Worm (Caenorhabditis elegans) whole organism, L3 larva: ENCODE data around the gene col-38.
A peak's percentile ranks its signal among the peaks of the same experiment; 100 is the strongest.

ENCODE experiments used
- R02D3.7 ChIP-seq: fragments of 150-350 bp; optimal IDR thresholded peaks from 2 replicates; lab custom pipeline; 2014; ENCODE audit warnings: missing biosample characterization, missing genetic modification characterization
- ZK546.5 ChIP-seq: sonication (generic microtip); optimal IDR thresholded peaks from 2 replicates; lab custom pipeline; 2017; ENCODE audit warnings: missing biosample characterization, missing genetic modification characterization
- aly-2 ChIP-seq: fragments of 150-350 bp; optimal IDR thresholded peaks from 2 replicates; lab custom pipeline; 2014; ENCODE audit warnings: missing biosample characterization, missing genetic modification characterization
- ama-1 ChIP-seq: fragments of 150-350 bp; optimal IDR thresholded peaks from 2 replicates; lab custom pipeline; 2018
- ceh-16 ChIP-seq: sonication (generic microtip); optimal IDR thresholded peaks from 2 replicates; lab custom pipeline; 2017; ENCODE audit warnings: missing biosample characterization, missing genetic modification characterization
- ceh-28 ChIP-seq: fragments of 150-350 bp; optimal IDR thresholded peaks from 2 replicates; lab custom pipeline; 2014; ENCODE audit warnings: missing biosample characterization, missing genetic modification reagents, missing genetic modification characterization
- ceh-82 ChIP-seq: fragments of 150-350 bp; optimal IDR thresholded peaks from 2 replicates; lab custom pipeline; 2014; ENCODE audit warnings: missing biosample characterization, missing genetic modification characterization
- ceh-9 ChIP-seq: sonication (generic microtip); optimal IDR thresholded peaks from 2 replicates; lab custom pipeline; 2018; ENCODE audit warnings: missing biosample characterization, missing genetic modification characterization
- daf-12 ChIP-seq: fragments of 150-350 bp; optimal IDR thresholded peaks from 2 replicates; lab custom pipeline; 2014; ENCODE audit warnings: missing biosample characterization, missing genetic modification reagents, missing genetic modification characterization
- egl-27 ChIP-seq: sonication (generic microtip); optimal IDR thresholded peaks from 4 replicates; lab custom pipeline; 2017; ENCODE audit warnings: missing biosample characterization, missing genetic modification reagents, missing genetic modification characterization
- egl-5 ChIP-seq: fragments of 150-350 bp; optimal IDR thresholded peaks from 2 replicates; lab custom pipeline; 2017; ENCODE audit warnings: missing biosample characterization, missing genetic modification reagents, missing genetic modification characterization, inconsistent platforms
- elt-1 ChIP-seq: fragments of 150-350 bp; optimal IDR thresholded peaks from 2 replicates; lab custom pipeline; 2014; ENCODE audit warnings: missing biosample characterization, missing genetic modification characterization
- elt-2 ChIP-seq: sonication (generic microtip); optimal IDR thresholded peaks from 2 replicates; lab custom pipeline; 2016; ENCODE audit warnings: missing genetic modification reagents, mild to moderate bottlenecking, missing genetic modification characterization, missing compliant biosample characterization
- elt-3 ChIP-seq, 3 experiments: fragments of 150-350 bp in 1 of 3; sonication (generic microtip) in 2 of 3; optimal IDR thresholded peaks; 2 replicates in 2 of 3; 4 replicates in 1 of 3; lab custom pipeline; 2014 to 2017; ENCODE audit warnings: missing biosample characterization in 3 of 3, missing genetic modification characterization in 3 of 3
- eor-1 ChIP-seq, 2 experiments: fragments of 150-350 bp; optimal IDR thresholded peaks; 2 replicates each; lab custom pipeline; 2014 to 2018; ENCODE audit warnings: missing biosample characterization in 2 of 2, missing genetic modification characterization in 2 of 2
- fkh-10 ChIP-seq: sonication (generic microtip); optimal IDR thresholded peaks from 2 replicates; lab custom pipeline; 2017; ENCODE audit warnings: missing biosample characterization, missing genetic modification reagents, missing genetic modification characterization
- fkh-2 ChIP-seq: fragments of 150-350 bp; optimal IDR thresholded peaks from 2 replicates; lab custom pipeline; 2014; ENCODE audit warnings: missing biosample characterization, missing genetic modification reagents, missing genetic modification characterization
- fos-1 ChIP-seq: fragments of 150-350 bp; optimal IDR thresholded peaks from 2 replicates; lab custom pipeline; 2014; ENCODE audit warnings: missing biosample characterization, missing genetic modification characterization
- hmg-11 ChIP-seq: sonication (generic microtip); optimal IDR thresholded peaks from 2 replicates; lab custom pipeline; 2016; ENCODE audit warnings: missing genetic modification characterization, missing compliant biosample characterization
- jun-1 ChIP-seq: fragments of 150-350 bp; optimal IDR thresholded peaks from 2 replicates; lab custom pipeline; 2014; ENCODE audit warnings: missing biosample characterization, missing genetic modification reagents, missing genetic modification characterization
- lin-15B ChIP-seq: fragments of 150-350 bp; optimal IDR thresholded peaks from 2 replicates; lab custom pipeline; 2014; ENCODE audit warnings: missing biosample characterization, missing genetic modification characterization
- lin-39 ChIP-seq: fragments of 150-350 bp; optimal IDR thresholded peaks from 2 replicates; lab custom pipeline; 2018; ENCODE audit warnings: missing biosample characterization, missing genetic modification reagents, missing genetic modification characterization
- lsy-12 ChIP-seq: sonication (generic microtip); optimal IDR thresholded peaks from 2 replicates; lab custom pipeline; 2016; ENCODE audit warnings: mild to moderate bottlenecking, missing genetic modification characterization, missing compliant biosample characterization
- mdl-1 ChIP-seq: fragments of 150-350 bp; optimal IDR thresholded peaks from 2 replicates; lab custom pipeline; 2014; ENCODE audit warnings: missing biosample characterization, missing genetic modification characterization
- mml-1 ChIP-seq: fragments of 150-350 bp; sonication (generic microtip); optimal IDR thresholded peaks from 3 replicates; lab custom pipeline; 2014; ENCODE audit warnings: missing biosample characterization, missing genetic modification characterization
- nfya-1 ChIP-seq: sonication (generic microtip); optimal IDR thresholded peaks from 2 replicates; lab custom pipeline; 2017; ENCODE audit warnings: missing genetic modification characterization, mild to moderate bottlenecking, missing compliant biosample characterization, antibody characterized with exemption, moderate library complexity; ENCODE audit not compliant: insufficient read depth
- nhr-11 ChIP-seq: fragments of 150-350 bp; optimal IDR thresholded peaks from 2 replicates; lab custom pipeline; 2014; ENCODE audit warnings: missing biosample characterization, missing genetic modification characterization
- nhr-12 ChIP-seq: fragments of 150-350 bp; optimal IDR thresholded peaks from 2 replicates; lab custom pipeline; 2014; ENCODE audit warnings: missing biosample characterization, missing genetic modification characterization
- nhr-23 ChIP-seq: fragments of 150-350 bp; optimal IDR thresholded peaks from 2 replicates; lab custom pipeline; 2014; ENCODE audit warnings: missing biosample characterization, missing genetic modification reagents, missing genetic modification characterization
- nhr-237 ChIP-seq: fragments of 150-350 bp; optimal IDR thresholded peaks from 2 replicates; lab custom pipeline; 2014; ENCODE audit warnings: missing biosample characterization, missing genetic modification characterization
- nhr-25 ChIP-seq: sonication (generic microtip); optimal IDR thresholded peaks from 2 replicates; lab custom pipeline; 2017; ENCODE audit warnings: missing biosample characterization, missing genetic modification characterization
- nhr-28 ChIP-seq: fragments of 150-350 bp; optimal IDR thresholded peaks from 2 replicates; lab custom pipeline; 2014; ENCODE audit warnings: missing biosample characterization, missing genetic modification characterization
- nhr-43 ChIP-seq: sonication (generic microtip); optimal IDR thresholded peaks from 2 replicates; lab custom pipeline; 2016; ENCODE audit warnings: mild to moderate bottlenecking, missing genetic modification characterization, missing compliant biosample characterization; ENCODE audit not compliant: poor library complexity, severe bottlenecking
- nhr-67 ChIP-seq: fragments of 150-350 bp; optimal IDR thresholded peaks from 2 replicates; lab custom pipeline; 2014; ENCODE audit warnings: missing biosample characterization, missing genetic modification characterization
- nhr-76 ChIP-seq: fragments of 150-350 bp; sonication (generic microtip); optimal IDR thresholded peaks from 5 replicates; lab custom pipeline; 2014; ENCODE audit warnings: missing biosample characterization, missing genetic modification characterization
- nhr-77 ChIP-seq: fragments of 150-350 bp; optimal IDR thresholded peaks from 2 replicates; lab custom pipeline; 2014; ENCODE audit warnings: missing biosample characterization, missing genetic modification characterization
- pha-4 ChIP-seq: fragments of 150-350 bp; optimal IDR thresholded peaks from 2 replicates; lab custom pipeline; 2014; ENCODE audit warnings: missing biosample characterization, missing genetic modification reagents, missing genetic modification characterization
- pqm-1 ChIP-seq: fragments of 150-350 bp; optimal IDR thresholded peaks from 2 replicates; lab custom pipeline; 2017; ENCODE audit warnings: missing biosample characterization, missing genetic modification characterization, inconsistent platforms
- sea-2 ChIP-seq: fragments of 150-350 bp; sonication (generic microtip); optimal IDR thresholded peaks from 4 replicates; lab custom pipeline; 2014; ENCODE audit warnings: missing biosample characterization, missing genetic modification reagents, missing genetic modification characterization
- skn-1 ChIP-seq: fragments of 150-350 bp; optimal IDR thresholded peaks from 2 replicates; lab custom pipeline; 2014; ENCODE audit warnings: missing biosample characterization, missing genetic modification characterization
- snpc-4 ChIP-seq: fragments of 150-350 bp; optimal IDR thresholded peaks from 2 replicates; lab custom pipeline; 2014; ENCODE audit warnings: missing biosample characterization, missing genetic modification characterization
- tbx-2 ChIP-seq: sonication (generic microtip); optimal IDR thresholded peaks from 2 replicates; lab custom pipeline; 2016; ENCODE audit warnings: mild to moderate bottlenecking, missing genetic modification characterization, missing compliant biosample characterization
- unc-39 ChIP-seq: sonication (generic microtip); optimal IDR thresholded peaks from 4 replicates; lab custom pipeline; 2017; ENCODE audit warnings: missing biosample characterization, missing genetic modification characterization
- unc-62 ChIP-seq: fragments of 150-350 bp; sonication (generic microtip); optimal IDR thresholded peaks from 4 replicates; lab custom pipeline; 2014; ENCODE audit warnings: missing biosample characterization, missing genetic modification reagents, missing genetic modification characterization
- zag-1 ChIP-seq: fragments of 150-350 bp; optimal IDR thresholded peaks from 2 replicates; lab custom pipeline; 2014; ENCODE audit warnings: missing biosample characterization, missing genetic modification characterization
- ztf-11 ChIP-seq: fragments of 150-350 bp; optimal IDR thresholded peaks from 2 replicates; lab custom pipeline; 2014; ENCODE audit warnings: missing biosample characterization, missing genetic modification characterization
- ztf-4 ChIP-seq: fragments of 150-350 bp; optimal IDR thresholded peaks from 2 replicates; lab custom pipeline; 2014; ENCODE audit warnings: missing biosample characterization, missing genetic modification characterization

The col-38 gene

ce11 chrII:8562002-8562401 is 6.9 kb downstream of the col-38 start, which contains the start of gene F54C9.14:
F54C9.14 (plus strand) TSS chrII:8562302.
- TF ChIP-seq hmg-11 (tag; lab: Kevin White, UChicago) (no peak), ceh-9 (tag; lab: Kevin White, UChicago) (no peak), nfya-1 (tag; lab: Kevin White, UChicago) (no peak), unc-39 (tag; lab: Kevin White, UChicago) (no peak), nhr-77 (tag; lab: Kevin White, UChicago) (no peak), nhr-76 (no peak), nhr-237 (tag; lab: Kevin White, UChicago) (no peak), egl-5 (tag; lab: Kevin White, UChicago) (no peak), sea-2 (GFP tag; lab: Kevin White, UChicago) (no peak), pqm-1 (tag; lab: Kevin White, UChicago) (no peak), fkh-10 (GFP tag; lab: Kevin White, UChicago) (no peak), skn-1 (tag; lab: Kevin White, UChicago) (no peak), nhr-12 (tag; lab: Kevin White, UChicago) (no peak), nhr-23 (tag; lab: Kevin White, UChicago) (no peak), lin-15B (tag; lab: Kevin White, UChicago) (no peak), ztf-11 (tag; lab: Kevin White, UChicago) (no peak), mml-1 (tag; lab: Kevin White, UChicago) (no peak)

ce11 chrII:8561227-8561626 is 7.7 kb downstream of the col-38 start, which contains the start of gene iff-2:
iff-2 (minus strand) TSS chrII:8561367.
- peak; percentile 94 for TF ChIP-seq nhr-77 (tag; lab: Kevin White, UChicago)
- peak; percentile 95 for TF ChIP-seq snpc-4 (tag; lab: Kevin White, UChicago)
- TF ChIP-seq pha-4 (tag; lab: Kevin White, UChicago): peak; percentile 100
- peak; percentile 99 for TF ChIP-seq jun-1 (tag; lab: Kevin White, UChicago)
- TF ChIP-seq nhr-28 (tag; lab: Kevin White, UChicago): peak; percentile 77
- no peak for TF ChIP-seq mml-1 (tag; lab: Kevin White, UChicago)
- peak; percentile 52 for TF ChIP-seq unc-39 (tag; lab: Kevin White, UChicago)
- peak in 1 of 2 experiments; percentile 82 for TF ChIP-seq eor-1 (tag; optimal IDR thresholded peaks at IDR 0.05; lab: Kevin White, UChicago)
- TF ChIP-seq ceh-9 (tag; lab: Kevin White, UChicago): no peak
- TF ChIP-seq lsy-12: peak; percentile 99
- no peak for TF ChIP-seq nhr-237 (tag; lab: Kevin White, UChicago)
- TF ChIP-seq ztf-4 (tag; lab: Kevin White, UChicago): peak; percentile 88
- TF ChIP-seq unc-62 (GFP tag; lab: Kevin White, UChicago): peak; percentile 96
- peak; percentile 96 for TF ChIP-seq skn-1 (tag; lab: Kevin White, UChicago)
- TF ChIP-seq elt-1 (tag; lab: Kevin White, UChicago): peak; percentile 92
- no peak for TF ChIP-seq sea-2 (GFP tag; lab: Kevin White, UChicago)
- peak; percentile 99 for TF ChIP-seq nfya-1 (tag; lab: Kevin White, UChicago)
- TF ChIP-seq nhr-76: peak; percentile 85
- TF ChIP-seq nhr-43 (tag; lab: Kevin White, UChicago): peak; percentile 98
- peak; percentile 99 for TF ChIP-seq nhr-11
- TF ChIP-seq egl-27: peak; percentile 97
- TF ChIP-seq ama-1 (lab: Kevin White, UChicago): peak; percentile 95
- TF ChIP-seq pqm-1 (tag; lab: Kevin White, UChicago): peak; percentile 99
- TF ChIP-seq R02D3.7 (tag; lab: Kevin White, UChicago): peak; percentile 94
- peak; percentile 93 for TF ChIP-seq ceh-82 (tag; lab: Kevin White, UChicago)
- TF ChIP-seq nhr-67 (tag; lab: Kevin White, UChicago): peak; percentile 29
- TF ChIP-seq fkh-2 (tag; lab: Kevin White, UChicago): peak; percentile 67
- TF ChIP-seq elt-3 (tag; optimal IDR thresholded peaks at IDR 0.05; lab: Kevin White, UChicago): peak; percentile 60 to 99 (median 98)
- TF ChIP-seq zag-1 (tag; lab: Kevin White, UChicago): peak; percentile 77
- TF ChIP-seq egl-5 (tag; lab: Kevin White, UChicago): peak; percentile 99
- peak; percentile 73 for TF ChIP-seq ceh-16 (tag; lab: Kevin White, UChicago)
- TF ChIP-seq elt-2: peak; percentile 97
- TF ChIP-seq tbx-2: peak; percentile 94
- peak; percentile 83 for TF ChIP-seq ZK546.5
- TF ChIP-seq nhr-12 (tag; lab: Kevin White, UChicago): no peak
- peak; percentile 94 for TF ChIP-seq ceh-28 (tag; lab: Kevin White, UChicago)
- no peak for TF ChIP-seq daf-12 (tag; lab: Kevin White, UChicago)
- TF ChIP-seq lin-15B (tag; lab: Kevin White, UChicago): peak; percentile 100
- TF ChIP-seq lin-39 (tag; lab: Kevin White, UChicago): peak; percentile 100
- TF ChIP-seq aly-2: peak; percentile 53
- TF ChIP-seq nhr-25 (tag; lab: Kevin White, UChicago): peak; percentile 100
- peak; percentile 100 for TF ChIP-seq nhr-23 (tag; lab: Kevin White, UChicago)
- peak; percentile 97 for TF ChIP-seq hmg-11 (tag; lab: Kevin White, UChicago)
- TF ChIP-seq fos-1 (tag; lab: Kevin White, UChicago): peak; percentile 96
- peak; percentile 22 for TF ChIP-seq ztf-11 (tag; lab: Kevin White, UChicago)
- TF ChIP-seq mdl-1: peak; percentile 92
- peak; percentile 99 for TF ChIP-seq fkh-10 (GFP tag; lab: Kevin White, UChicago)
